Worm (Caenorhabditis elegans): Measurements from ENCODE around the gene spp-4.

DNA sequence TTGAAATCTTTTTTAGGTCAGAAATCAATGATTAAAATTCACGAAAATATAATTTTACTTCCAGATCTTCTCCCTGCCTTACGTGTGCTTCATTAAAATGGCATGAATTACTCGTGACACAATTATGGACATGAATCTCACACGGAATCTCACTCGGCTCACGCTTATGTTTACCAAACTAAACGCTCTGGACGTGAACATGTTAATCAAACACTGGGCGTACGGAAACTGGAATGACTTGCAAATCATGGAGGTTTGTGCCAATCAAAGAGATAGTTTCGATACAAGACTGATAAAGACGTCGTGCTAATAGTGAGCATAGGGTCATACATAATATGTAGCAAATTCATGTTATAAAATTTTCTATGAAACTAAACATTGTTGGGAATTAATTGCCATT is 4.0 kb downstream of the spp-4 start:
- no peak for TF ChIP-seq W03F9.2 (tag; optimal IDR thresholded peaks at IDR 0.05)
- no peak for TF ChIP-seq dao-5 (tag; optimal IDR thresholded peaks at IDR 0.05)

All from whole organism, L4/young adult.